Worm (Caenorhabditis elegans) whole organism, mixed stage, embryonic: ENCODE measurements around the gene F07B10.4.

Source experiments
- M03D4.4 ChIP-seq: sonication (generic microtip); optimal IDR thresholded peaks from 2 replicates; lab custom pipeline; 2017; ENCODE audit warnings: mild to moderate bottlenecking, missing genetic modification characterization, missing compliant biosample characterization
- bed-3 ChIP-seq: fragments of 200-800 bp; sonication (Bioruptor generic); optimal IDR thresholded peaks from 3 replicates; lab custom pipeline; 2018; ENCODE audit warnings: mild to moderate bottlenecking, missing genetic modification characterization, moderate library complexity, missing compliant biosample characterization
- blmp-1 ChIP-seq: fragments of 150-350 bp; optimal IDR thresholded peaks from 2 replicates; lab custom pipeline; 2014; ENCODE audit warnings: missing biosample characterization, missing genetic modification characterization
- ceh-39 ChIP-seq: fragments of 150-350 bp; optimal IDR thresholded peaks from 2 replicates; lab custom pipeline; 2014; ENCODE audit warnings: missing biosample characterization, missing genetic modification characterization
- ceh-43 ChIP-seq: fragments of 200-800 bp; sonication (Bioruptor generic); optimal IDR thresholded peaks from 2 replicates; lab custom pipeline; 2018; ENCODE audit warnings: mild to moderate bottlenecking, missing genetic modification characterization, moderate library complexity, missing compliant biosample characterization
- ceh-83 ChIP-seq: fragments of 200-800 bp; sonication (Bioruptor generic); optimal IDR thresholded peaks from 2 replicates; lab custom pipeline; 2018; ENCODE audit warnings: mild to moderate bottlenecking, missing genetic modification characterization, missing compliant biosample characterization
- ces-1 ChIP-seq: fragments of 150-350 bp; optimal IDR thresholded peaks from 2 replicates; lab custom pipeline; 2014; ENCODE audit warnings: missing biosample characterization, missing genetic modification reagents, missing genetic modification characterization
- cnd-1 ChIP-seq: fragments of 200-800 bp; sonication (Bioruptor generic); optimal IDR thresholded peaks from 2 replicates; lab custom pipeline; 2018; ENCODE audit warnings: mild to moderate bottlenecking, missing genetic modification characterization, missing compliant biosample characterization
- drap-1 ChIP-seq: fragments of 200-800 bp; sonication (Bioruptor generic); optimal IDR thresholded peaks from 3 replicates; lab custom pipeline; 2018; ENCODE audit warnings: mild to moderate bottlenecking, missing genetic modification characterization, missing compliant biosample characterization
- elt-1 ChIP-seq: sonication (generic microtip); optimal IDR thresholded peaks from 2 replicates; lab custom pipeline; 2017; ENCODE audit warnings: missing genetic modification characterization, mild to moderate bottlenecking, missing compliant biosample characterization, antibody characterized with exemption, moderate library complexity, borderline replicate concordance; ENCODE audit not compliant: insufficient read depth
- elt-3 ChIP-seq: fragments of 150-350 bp; optimal IDR thresholded peaks from 2 replicates; lab custom pipeline; 2014; ENCODE audit warnings: missing biosample characterization, missing genetic modification characterization
- flh-1 ChIP-seq: fragments of 200-800 bp; sonication (Bioruptor generic); optimal IDR thresholded peaks from 2 replicates; lab custom pipeline; 2018; ENCODE audit warnings: mild to moderate bottlenecking, missing genetic modification characterization, moderate library complexity, missing compliant biosample characterization
- ham-2 ChIP-seq: fragments of 200-800 bp; sonication (Bioruptor generic); optimal IDR thresholded peaks from 2 replicates; lab custom pipeline; 2018; ENCODE audit warnings: mild to moderate bottlenecking, missing genetic modification characterization, missing compliant biosample characterization
- hlh-1 ChIP-seq: fragments of 150-350 bp; optimal IDR thresholded peaks from 2 replicates; lab custom pipeline; 2014; ENCODE audit warnings: missing biosample characterization, missing genetic modification reagents, missing genetic modification characterization
- lin-13 ChIP-seq: fragments of 150-350 bp; optimal IDR thresholded peaks from 2 replicates; lab custom pipeline; 2014; ENCODE audit warnings: missing biosample characterization, missing genetic modification characterization
- lin-32 ChIP-seq: fragments of 200-800 bp; sonication (Bioruptor generic); optimal IDR thresholded peaks from 2 replicates; lab custom pipeline; 2018; ENCODE audit warnings: mild to moderate bottlenecking, missing genetic modification characterization, missing compliant biosample characterization
- lsy-2 ChIP-seq: fragments of 150-350 bp; optimal IDR thresholded peaks from 2 replicates; lab custom pipeline; 2014; ENCODE audit warnings: missing biosample characterization, missing genetic modification characterization
- mab-5 ChIP-seq: fragments of 150-350 bp; optimal IDR thresholded peaks from 2 replicates; lab custom pipeline; 2014; ENCODE audit warnings: missing biosample characterization, missing genetic modification characterization
- mep-1 ChIP-seq: fragments of 150-350 bp; optimal IDR thresholded peaks from 2 replicates; lab custom pipeline; 2017; ENCODE audit warnings: missing biosample characterization, missing genetic modification reagents, missing genetic modification characterization, inconsistent platforms
- mls-2 ChIP-seq: sonication (generic microtip); optimal IDR thresholded peaks from 2 replicates; lab custom pipeline; 2016; ENCODE audit warnings: mild to moderate bottlenecking, missing genetic modification characterization, moderate library complexity, missing compliant biosample characterization
- nhr-12 ChIP-seq: fragments of 150-350 bp; optimal IDR thresholded peaks from 2 replicates; lab custom pipeline; 2014; ENCODE audit warnings: missing biosample characterization, missing genetic modification characterization
- nhr-2 ChIP-seq: fragments of 150-350 bp; optimal IDR thresholded peaks from 2 replicates; lab custom pipeline; 2014; ENCODE audit warnings: missing biosample characterization, missing genetic modification characterization
- nhr-237 ChIP-seq: fragments of 150-350 bp; optimal IDR thresholded peaks from 2 replicates; lab custom pipeline; 2014; ENCODE audit warnings: missing biosample characterization, missing genetic modification characterization
- nhr-28 ChIP-seq: fragments of 150-350 bp; optimal IDR thresholded peaks from 2 replicates; lab custom pipeline; 2014; ENCODE audit warnings: missing biosample characterization, missing genetic modification characterization
- nhr-76 ChIP-seq: sonication (generic microtip); optimal IDR thresholded peaks from 2 replicates; lab custom pipeline; 2017; ENCODE audit warnings: missing biosample characterization, missing genetic modification characterization
- pha-4 ChIP-seq: fragments of 150-350 bp; optimal IDR thresholded peaks from 2 replicates; lab custom pipeline; 2018; ENCODE audit warnings: missing biosample characterization, missing genetic modification reagents, missing genetic modification characterization
- sem-2 ChIP-seq: fragments of 200-800 bp; sonication (Bioruptor generic); optimal IDR thresholded peaks from 2 replicates; lab custom pipeline; 2018; ENCODE audit warnings: mild to moderate bottlenecking, missing genetic modification characterization, missing compliant biosample characterization
- snpc-4 ChIP-seq: fragments of 150-350 bp; optimal IDR thresholded peaks from 2 replicates; lab custom pipeline; 2014; ENCODE audit warnings: missing biosample characterization, missing genetic modification characterization
- sptf-1 ChIP-seq: sonication (generic microtip); optimal IDR thresholded peaks from 2 replicates; lab custom pipeline; 2017; ENCODE audit warnings: mild to moderate bottlenecking, missing genetic modification characterization, moderate library complexity, missing compliant biosample characterization
- tbx-8 ChIP-seq: fragments of 200-800 bp; sonication (Bioruptor generic); optimal IDR thresholded peaks from 2 replicates; lab custom pipeline; 2018; ENCODE audit warnings: mild to moderate bottlenecking, missing genetic modification characterization, moderate library complexity, missing compliant biosample characterization
- unc-120 ChIP-seq: sonication (generic microtip); optimal IDR thresholded peaks from 2 replicates; lab custom pipeline; 2017; ENCODE audit warnings: missing genetic modification characterization, missing compliant biosample characterization; ENCODE audit not compliant: poor library complexity, severe bottlenecking
- unc-39 ChIP-seq: fragments of 150-350 bp; optimal IDR thresholded peaks from 2 replicates; lab custom pipeline; 2014; ENCODE audit warnings: missing biosample characterization, missing genetic modification characterization
- unc-62 ChIP-seq: fragments of 150-350 bp; optimal IDR thresholded peaks from 2 replicates; lab custom pipeline; 2014; ENCODE audit warnings: missing biosample characterization, missing genetic modification reagents, missing genetic modification characterization
- zip-8 ChIP-seq: fragments of 150-350 bp; optimal IDR thresholded peaks from 2 replicates; lab custom pipeline; 2014; ENCODE audit warnings: missing biosample characterization, missing genetic modification characterization
- ztf-11 ChIP-seq: fragments of 150-350 bp; optimal IDR thresholded peaks from 2 replicates; lab custom pipeline; 2014; ENCODE audit warnings: missing biosample characterization, missing genetic modification characterization

Gene F07B10.4

DNA sequence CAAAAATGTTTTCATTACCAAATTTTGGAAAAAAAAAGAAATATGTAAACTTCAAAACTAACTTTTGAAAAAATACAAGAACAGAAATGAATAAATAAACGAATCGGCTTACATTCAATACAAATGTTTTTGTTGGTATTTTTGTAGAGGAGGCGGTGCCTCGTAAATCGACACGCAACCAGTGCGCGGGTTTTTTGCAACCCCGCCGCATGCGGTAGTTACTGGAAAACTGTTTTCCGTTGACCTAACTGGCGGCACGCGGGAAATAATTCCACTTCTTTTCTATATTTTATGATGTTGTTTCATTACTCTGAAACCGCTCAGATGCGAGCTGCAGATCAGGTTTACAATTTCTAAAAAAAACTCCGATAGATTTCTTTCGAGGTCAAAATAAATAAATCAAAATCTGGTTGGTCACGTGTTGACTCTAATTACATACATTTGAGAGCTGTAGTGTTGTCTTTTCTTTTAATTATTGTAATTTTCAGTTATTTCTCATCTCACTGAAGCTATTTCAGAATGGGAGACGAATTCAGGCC, 23.7 kb downstream of the F07B10.4 start, which contains the start of the genes dvc-1 and ima-1:
dvc-1 (minus strand) TSS at position 145 of the 539 bp plus-strand sequence.
ima-1 (plus strand) TSS at position 489 of the 539 bp plus-strand sequence.
- TF ChIP-seq hlh-1 (tag; lab: Kevin White, UChicago), result peak; percentile 48
- no peak for TF ChIP-seq lin-32 (GFP tag; lab: Kevin White, UChicago)
- TF ChIP-seq lsy-2, result peak; percentile 56
- TF ChIP-seq flh-1, result no peak
- TF ChIP-seq mab-5 (tag; lab: Kevin White, UChicago), result no peak
- TF ChIP-seq M03D4.4 (tag; lab: Kevin White, UChicago), result peak; percentile 78
- TF ChIP-seq nhr-237 (tag; lab: Kevin White, UChicago), result peak; percentile 61
- TF ChIP-seq lin-13 (tag; lab: Kevin White, UChicago), result no peak
- TF ChIP-seq nhr-2 (tag; lab: Kevin White, UChicago), result no peak
- no peak for TF ChIP-seq tbx-8 (GFP tag; lab: Kevin White, UChicago)
- peak; percentile 36 for TF ChIP-seq ces-1 (GFP tag; lab: Kevin White, UChicago)
- TF ChIP-seq ceh-43, result peak; percentile 82
- TF ChIP-seq bed-3 (GFP tag; lab: Kevin White, UChicago), result peak; percentile 44
- peak; percentile 54 for TF ChIP-seq unc-120 (tag; lab: Kevin White, UChicago)
- peak; percentile 56 for TF ChIP-seq nhr-12 (tag; lab: Kevin White, UChicago)
- TF ChIP-seq ham-2 (GFP tag; lab: Kevin White, UChicago), result peak; percentile 14
- peak; percentile 65 for TF ChIP-seq sem-2 (GFP tag; lab: Kevin White, UChicago)
- no peak for TF ChIP-seq ceh-39 (tag; lab: Kevin White, UChicago)
- TF ChIP-seq pha-4 (tag; lab: Kevin White, UChicago), result no peak
- peak; percentile 2 for TF ChIP-seq elt-1
- TF ChIP-seq mls-2 (tag; lab: Kevin White, UChicago), result peak; percentile 87
- peak; percentile 59 for TF ChIP-seq ceh-83 (GFP tag; lab: Kevin White, UChicago)
- no peak for TF ChIP-seq snpc-4 (tag; lab: Kevin White, UChicago)
- no peak for TF ChIP-seq unc-62 (GFP tag; lab: Kevin White, UChicago)
- TF ChIP-seq blmp-1 (tag; lab: Kevin White, UChicago), result peak; percentile 64
- TF ChIP-seq ztf-11, result peak; percentile 89
- peak; percentile 69 for TF ChIP-seq drap-1 (GFP tag; lab: Kevin White, UChicago)
- peak; percentile 76 for TF ChIP-seq cnd-1 (tag; lab: Kevin White, UChicago)
- peak; percentile 8 for TF ChIP-seq nhr-28 (tag; lab: Kevin White, UChicago)
- peak; percentile 89 for TF ChIP-seq sptf-1 (tag; lab: Kevin White, UChicago)
- no peak for TF ChIP-seq elt-3 (tag; lab: Kevin White, UChicago)
- TF ChIP-seq zip-8 (tag; lab: Kevin White, UChicago), result no peak
- no peak for TF ChIP-seq unc-39 (tag; lab: Kevin White, UChicago)
- TF ChIP-seq nhr-76 (tag; lab: Kevin White, UChicago), result peak; percentile 70
- peak; percentile 75 for TF ChIP-seq mep-1

DNA sequence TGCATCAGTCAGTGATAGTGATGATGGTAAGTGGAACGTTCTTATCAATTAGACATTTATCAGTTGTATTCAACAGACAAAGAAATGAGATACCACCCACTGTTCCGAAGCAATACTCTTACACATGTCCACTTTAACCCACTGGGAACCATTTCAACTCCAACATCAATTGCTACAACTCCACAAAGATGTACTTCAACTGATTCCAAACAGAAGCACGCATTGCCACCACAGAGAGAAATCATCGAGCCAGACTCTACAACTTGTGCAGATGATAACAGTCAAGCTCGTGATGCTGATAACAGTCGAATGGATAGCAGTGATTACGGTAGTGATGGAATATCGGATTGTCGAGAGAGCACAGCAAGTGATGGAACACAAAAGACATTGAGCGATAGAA, 27.0 kb downstream of the F07B10.4 start:
- no peak for TF ChIP-seq ceh-83 (GFP tag; lab: Kevin White, UChicago)
- TF ChIP-seq flh-1, result no peak
- TF ChIP-seq sem-2 (GFP tag; lab: Kevin White, UChicago), result no peak
- TF ChIP-seq sptf-1 (tag; lab: Kevin White, UChicago), result no peak
- TF ChIP-seq ceh-43, result no peak
- TF ChIP-seq lin-32 (GFP tag; lab: Kevin White, UChicago), result no peak
- TF ChIP-seq unc-39 (tag; lab: Kevin White, UChicago), result no peak
- no peak for TF ChIP-seq ztf-11
- TF ChIP-seq snpc-4 (tag; lab: Kevin White, UChicago), result no peak
- TF ChIP-seq nhr-76 (tag; lab: Kevin White, UChicago), result no peak
- no peak for TF ChIP-seq ceh-39 (tag; lab: Kevin White, UChicago)
- TF ChIP-seq elt-3 (tag; lab: Kevin White, UChicago), result no peak
- TF ChIP-seq drap-1 (GFP tag; lab: Kevin White, UChicago), result no peak
- TF ChIP-seq mls-2 (tag; lab: Kevin White, UChicago), result no peak
- no peak for TF ChIP-seq lsy-2

DNA sequence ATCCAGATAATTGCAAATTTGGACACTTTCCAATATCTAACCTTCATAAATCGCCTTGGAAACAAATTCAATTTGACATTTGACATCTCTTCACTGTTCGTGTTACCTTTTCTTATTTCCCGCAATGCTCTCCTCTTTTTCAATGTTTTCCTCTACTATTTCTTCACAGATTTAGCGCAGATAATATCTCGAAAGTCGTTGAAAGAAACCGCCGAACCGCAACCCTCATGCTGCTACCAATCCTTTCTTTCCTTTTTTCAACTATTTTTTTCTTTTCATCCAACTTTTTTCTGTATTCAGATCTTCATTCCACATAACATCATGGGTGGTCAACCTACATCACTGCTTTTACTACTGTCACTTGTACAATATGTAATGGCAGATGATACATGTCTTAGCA, 28.6 kb downstream of the F07B10.4 start, which contains the start of gene T19B10.5:
T19B10.5 (plus strand) TSS at position 301 of the 400 bp plus-strand sequence.
- TF ChIP-seq unc-120 (tag; lab: Kevin White, UChicago), result no peak
- TF ChIP-seq flh-1, result no peak
- TF ChIP-seq elt-1, result no peak
- no peak for TF ChIP-seq drap-1 (GFP tag; lab: Kevin White, UChicago)
- no peak for TF ChIP-seq nhr-76 (tag; lab: Kevin White, UChicago)
- no peak for TF ChIP-seq nhr-2 (tag; lab: Kevin White, UChicago)
- TF ChIP-seq snpc-4 (tag; lab: Kevin White, UChicago), result no peak
- TF ChIP-seq, all 35 proteins: peak for 0
